Fruit fly (Drosophila melanogaster) whole organism, pupa: Measurements from ENCODE around the gene CG31683.

Experiments
- CG10348 ChIP-seq: fragments of 200-800 bp; sonication (Bioruptor generic); IDR thresholded peaks from 2 replicates; pipeline ENCODE4 v1.3.6; 2022; ENCODE audit warnings: missing biosample characterization, missing genetic modification characterization
- CG12605 ChIP-seq: fragments of 200-800 bp; sonication (Bioruptor generic); IDR thresholded peaks from 2 replicates; pipeline ENCODE4 v1.3.6; 2022; ENCODE audit warnings: missing biosample characterization, missing genetic modification characterization
- CG13204 ChIP-seq: fragments of 200-800 bp; sonication (Bioruptor generic); optimal IDR thresholded peaks from 2 replicates; lab custom pipeline; 2018; ENCODE audit warnings: missing biosample characterization, mild to moderate bottlenecking, missing genetic modification characterization, moderate library complexity
- CG14655 ChIP-seq: fragments of 200-800 bp; sonication (Bioruptor generic); optimal IDR thresholded peaks from 3 replicates; lab custom pipeline; 2017; ENCODE audit warnings: mild to moderate bottlenecking, missing biosample characterization, missing genetic modification reagents, missing genetic modification characterization
- CG15710 ChIP-seq: fragments of 200-800 bp; sonication (Bioruptor generic); optimal IDR thresholded peaks from 2 replicates; lab custom pipeline; 2018; ENCODE audit warnings: missing biosample characterization, mild to moderate bottlenecking, missing genetic modification characterization, moderate library complexity
- CG17806 ChIP-seq: fragments of 200-800 bp; sonication (Bioruptor generic); optimal IDR thresholded peaks from 2 replicates; lab custom pipeline; 2018; ENCODE audit warnings: missing biosample characterization, mild to moderate bottlenecking, missing genetic modification characterization, moderate library complexity
- CG32121 ChIP-seq: fragments of 200-800 bp; sonication (Bioruptor generic); IDR thresholded peaks from 2 replicates; pipeline ENCODE4 v1.3.6; 2022; ENCODE audit warnings: missing biosample characterization, missing genetic modification characterization
- CG34367 ChIP-seq: fragments of 200-800 bp; sonication (Bioruptor generic); optimal IDR thresholded peaks from 2 replicates; lab custom pipeline; 2018; ENCODE audit warnings: missing biosample characterization, mild to moderate bottlenecking, missing genetic modification characterization
- CG4496 ChIP-seq: fragments of 200-800 bp; sonication (Bioruptor generic); IDR thresholded peaks from 3 replicates; pipeline ENCODE4 v1.3.6; 2022; ENCODE audit warnings: missing biosample characterization, missing genetic modification characterization
- CG8159 ChIP-seq: fragments of 200-800 bp; sonication (Bioruptor generic); optimal IDR thresholded peaks from 3 replicates; lab custom pipeline; 2018; ENCODE audit warnings: missing biosample characterization, mild to moderate bottlenecking, missing genetic modification characterization, moderate library complexity
- CG8301 ChIP-seq: fragments of 200-800 bp; sonication (Bioruptor generic); optimal IDR thresholded peaks from 2 replicates; lab custom pipeline; 2018; ENCODE audit warnings: missing biosample characterization, mild to moderate bottlenecking, missing genetic modification characterization
- CG9948 ChIP-seq: fragments of 200-800 bp; sonication (Bioruptor generic); optimal IDR thresholded peaks from 2 replicates; lab custom pipeline; 2018; ENCODE audit warnings: missing biosample characterization, mild to moderate bottlenecking, missing genetic modification characterization, moderate library complexity
- D1 ChIP-seq: fragments of 200-800 bp; sonication (Bioruptor generic); optimal IDR thresholded peaks from 2 replicates; lab custom pipeline; 2018; ENCODE audit warnings: missing biosample characterization, mild to moderate bottlenecking, missing genetic modification characterization, moderate library complexity
- EcR ChIP-seq: fragments of 200-800 bp; sonication (Bioruptor generic); optimal IDR thresholded peaks from 3 replicates; lab custom pipeline; 2019; ENCODE audit warnings: missing biosample characterization, missing genetic modification characterization, mild to moderate bottlenecking, moderate library complexity, missing genetic modification reagents
- Ets98B ChIP-seq: fragments of 200-800 bp; sonication (Bioruptor generic); IDR thresholded peaks from 2 replicates; pipeline ENCODE4 v1.3.6; 2022; ENCODE audit warnings: missing biosample characterization, missing genetic modification characterization
- Pif1A ChIP-seq: fragments of 200-800 bp; sonication (Bioruptor generic); optimal IDR thresholded peaks from 3 replicates; lab custom pipeline; 2016; ENCODE audit warnings: missing biosample characterization, missing genetic modification characterization
- Pif1B ChIP-seq: fragments of 200-800 bp; sonication (Bioruptor generic); optimal IDR thresholded peaks from 3 replicates; lab custom pipeline; 2016; ENCODE audit warnings: missing biosample characterization, missing genetic modification characterization
- Snoo ChIP-seq: fragments of 200-800 bp; sonication (Bioruptor generic); optimal IDR thresholded peaks from 3 replicates; lab custom pipeline; 2017; ENCODE audit warnings: missing biosample characterization, mild to moderate bottlenecking, missing genetic modification characterization, inconsistent platforms
- fd96Ca ChIP-seq: fragments of 200-800 bp; sonication (Bioruptor generic); IDR thresholded peaks from 3 replicates; pipeline ENCODE4 v1.3.6; 2022; ENCODE audit warnings: missing biosample characterization, missing genetic modification characterization
- gl ChIP-seq: fragments of 200-800 bp; sonication (Bioruptor generic); optimal IDR thresholded peaks from 2 replicates; lab custom pipeline; 2018; ENCODE audit warnings: missing biosample characterization, mild to moderate bottlenecking, missing genetic modification characterization
- rn ChIP-seq: fragments of 200-800 bp; sonication (Bioruptor generic); IDR thresholded peaks from 2 replicates; pipeline ENCODE4 v1.3.6; 2022; ENCODE audit warnings: missing biosample characterization, missing genetic modification characterization

CG31683 gene

dm6 chr2L:20413826-20414225 is 35.9 kb downstream of the CG31683 start:
- TF ChIP-seq CG34367 (tag; lab: Kevin White, UChicago) (no peak), Pif1A (GFP tag; lab: Kevin White, UChicago) (no peak), CG10348 (no peak), fd96Ca (GFP tag; lab: Robert Waterston, UW) (no peak), EcR (no peak), CG15710 (tag; lab: Kevin White, UChicago) (no peak), CG14655 (no peak), Pif1B (no peak), CG32121 (GFP tag; lab: Robert Waterston, UW) (no peak), Ets98B (GFP tag; lab: Robert Waterston, UW) (no peak), Snoo (tag; lab: Kevin White, UChicago) (no peak), CG8159 (tag; lab: Kevin White, UChicago) (no peak), CG17806 (tag; lab: Kevin White, UChicago) (no peak), D1 (no peak), gl (tag; lab: Kevin White, UChicago) (no peak), CG8301 (tag; lab: Kevin White, UChicago) (no peak), CG9948 (tag; lab: Kevin White, UChicago) (no peak), CG13204 (GFP tag; lab: Kevin White, UChicago) (no peak), CG4496 (GFP tag; lab: Robert Waterston, UW) (no peak), CG12605 (GFP tag; lab: Robert Waterston, UW) (no peak)

- TF ChIP-seq CG8301 (tag; lab: Kevin White, UChicago) (peak; percentile 6), CG14655 (peak; percentile 53), Pif1B (no peak), Ets98B (GFP tag; lab: Robert Waterston, UW) (0 out of 2 replicates have a peak, but pooled peaks have one; percentile 2)
Observed at dm6 chr2L:20401408-20401807, 48.4 kb downstream of the CG31683 start.

- 0 out of 2 replicates have a peak, but pooled peaks have one; percentile 16 for TF ChIP-seq Ets98B (GFP tag; lab: Robert Waterston, UW)
- no peak for TF ChIP-seq CG13204 (GFP tag; lab: Kevin White, UChicago)
- TF ChIP-seq CG32121 (GFP tag; lab: Robert Waterston, UW), result peak; percentile 47; the same call in 1 of the 2 replicates
Observed at dm6 chr2L:20400875-20401274, 48.9 kb downstream of the CG31683 start.

dm6 chr2L:20399239-20399638 is 50.5 kb downstream of the CG31683 start:
- TF ChIP-seq fd96Ca (GFP tag; lab: Robert Waterston, UW) (0 out of 3 replicates have a peak, but pooled peaks have one; percentile 18), CG4496 (GFP tag; lab: Robert Waterston, UW) (peak; percentile 48; the same call in 1 of the 3 replicates), CG8159 (tag; lab: Kevin White, UChicago) (no peak), CG17806 (tag; lab: Kevin White, UChicago) (no peak), Pif1B (no peak), Pif1A (GFP tag; lab: Kevin White, UChicago) (no peak), CG15710 (tag; lab: Kevin White, UChicago) (no peak), CG34367 (tag; lab: Kevin White, UChicago) (no peak), CG32121 (GFP tag; lab: Robert Waterston, UW) (no peak), EcR (no peak), D1 (no peak), rn (GFP tag; lab: Robert Waterston, UW) (no peak)
